1 fruit fly cellular context compared by ENCODE assay signal in the genomic region with DNA sequence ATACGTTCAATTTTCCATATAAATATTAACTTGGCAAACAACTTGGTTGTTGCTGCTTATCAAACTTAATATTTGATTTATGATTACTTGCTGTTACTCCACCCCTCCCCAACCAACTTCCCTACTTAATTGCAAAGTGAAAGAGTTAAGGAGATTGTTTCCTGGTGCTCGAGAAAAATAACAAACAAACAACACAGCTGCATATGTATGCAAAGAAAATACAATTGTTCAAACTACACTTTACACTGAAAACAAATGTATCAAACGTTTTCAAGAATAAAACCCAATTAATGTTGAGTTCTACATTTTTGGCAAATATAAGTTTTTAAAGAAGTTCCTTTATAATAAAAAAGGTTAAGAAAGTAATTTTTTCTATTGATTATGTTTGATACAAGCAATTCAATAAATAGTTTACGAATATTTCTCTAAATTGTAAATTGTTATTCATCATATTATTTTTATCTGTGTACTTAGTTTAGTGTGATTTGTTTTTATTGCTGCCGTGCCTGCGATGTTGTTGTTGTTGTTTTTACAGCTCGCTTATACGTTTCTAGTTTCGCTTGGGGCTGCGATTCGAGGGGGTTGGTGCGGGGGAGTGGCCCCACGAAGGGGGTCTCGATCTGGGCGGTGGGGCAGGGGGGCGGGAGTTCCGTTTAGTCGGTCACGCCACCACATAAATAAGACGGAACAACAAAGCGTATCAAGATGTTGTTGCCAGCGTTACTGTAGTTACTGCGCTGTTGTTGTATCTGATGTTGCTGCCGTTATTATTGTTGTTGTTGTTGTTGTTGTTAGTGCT.
TF ChIP-seq lines count a peak whose summit lies in the region.

No protein-coding gene starts in this region.

TF ChIP-seq in whole organism, embryonic, 481 proteins besides CTCF, POLR2A, EP300 and RAD21 (continued from another document):
- peak; percentile 90 for TF ChIP-seq dmrt99B (tag; optimal IDR thresholded peaks at IDR 0.05; lab: Kevin White, UChicago)
- TF ChIP-seq sens (GFP tag; lab: Kevin White, UChicago) = peak; percentile 88
- TF ChIP-seq croc (GFP tag; conservative IDR thresholded peaks at IDR 0.05; lab: Robert Waterston, UW) = no peak; the same call in 1 of the 3 replicates
- peak; percentile 48 for TF ChIP-seq CG5180 (GFP tag; optimal IDR thresholded peaks at IDR 0.05; lab: Kevin White, UChicago)
- TF ChIP-seq seq (GFP tag; IDR thresholded peaks at IDR 0.05; lab: Robert Waterston, UW) = no peak
- TF ChIP-seq Dbx (GFP tag; IDR thresholded peaks at IDR 0.05; lab: Robert Waterston, UW) = peak; percentile 67
- peak; percentile 67 for TF ChIP-seq tio (GFP tag; optimal IDR thresholded peaks at IDR 0.05; lab: Kevin White, UChicago)
- no peak for TF ChIP-seq fd102C (GFP tag; optimal IDR thresholded peaks at IDR 0.05; lab: Kevin White, UChicago)
- TF ChIP-seq gcm (GFP tag; optimal IDR thresholded peaks at IDR 0.05; lab: Kevin White, UChicago) = peak; percentile 53
- TF ChIP-seq ash1 (GFP tag; optimal IDR thresholded peaks at IDR 0.05; lab: Kevin White, UChicago) = no peak
- TF ChIP-seq CG33213 (GFP tag; optimal IDR thresholded peaks at IDR 0.05; lab: Kevin White, UChicago) = peak; percentile 41
- peak; percentile 54 for TF ChIP-seq twi (tag; optimal IDR thresholded peaks at IDR 0.05; lab: Kevin White, UChicago)
- TF ChIP-seq CG10543 (GFP tag; optimal IDR thresholded peaks at IDR 0.05; lab: Kevin White, UChicago) = peak; percentile 86
- peak; percentile 19 for TF ChIP-seq CG17186 (GFP tag; optimal IDR thresholded peaks at IDR 0.05; lab: Kevin White, UChicago)
- peak; percentile 34 for TF ChIP-seq CG34376 (GFP tag; optimal IDR thresholded peaks at IDR 0.05; lab: Kevin White, UChicago)
- peak; percentile 39 for TF ChIP-seq Chrac-16 (GFP tag; optimal IDR thresholded peaks at IDR 0.05; lab: Kevin White, UChicago)
- no peak for TF ChIP-seq CG4730 (GFP tag; IDR thresholded peaks at IDR 0.05; lab: Robert Waterston, UW)
- peak; percentile 31 for TF ChIP-seq da (GFP tag; optimal IDR thresholded peaks at IDR 0.05; lab: Kevin White, UChicago)
- peak; percentile 52 for TF ChIP-seq CG10462 (GFP tag; optimal IDR thresholded peaks at IDR 0.05; lab: Kevin White, UChicago)
- TF ChIP-seq tgo (GFP tag; IDR thresholded peaks at IDR 0.05; lab: Robert Waterston, UW) = peak; percentile 53; the same call in 2 of the 3 replicates
- TF ChIP-seq CG12155 (GFP tag; optimal IDR thresholded peaks at IDR 0.05; lab: Kevin White, UChicago) = peak; percentile 53
- TF ChIP-seq cato (GFP tag; optimal IDR thresholded peaks at IDR 0.05; lab: Kevin White, UChicago; ENCODE audit: borderline replicate concordance) = peak; percentile 33
- no peak; the same call in 1 of the 2 replicates for TF ChIP-seq amos (GFP tag; IDR thresholded peaks at IDR 0.05; lab: Robert Waterston, UW; ENCODE audit: partially characterized antibody)
- peak in 1 of 3 experiments; percentile 85 for TF ChIP-seq lola (GFP tag; optimal IDR thresholded peaks at IDR 0.05; lab: Kevin White, UChicago)
- TF ChIP-seq CG10321 (GFP tag; IDR thresholded peaks at IDR 0.05; lab: Robert Waterston, UW) = no peak
- peak; percentile 78 for TF ChIP-seq vvl (GFP tag; IDR thresholded peaks at IDR 0.05; lab: Robert Waterston, UW)
- no peak for TF ChIP-seq CG8765 (GFP tag; IDR thresholded peaks at IDR 0.05; lab: Robert Waterston, UW)
- no peak for TF ChIP-seq dati (GFP tag; IDR thresholded peaks at IDR 0.05; lab: Robert Waterston, UW)
- TF ChIP-seq wdn (GFP tag; IDR thresholded peaks at IDR 0.05; lab: Robert Waterston, UW) = peak; percentile 46; the same call in 1 of the 2 replicates
- TF ChIP-seq Antp (GFP tag; optimal IDR thresholded peaks at IDR 0.05; lab: Kevin White, UChicago) = no peak
- TF ChIP-seq Taf1 (GFP tag; IDR thresholded peaks at IDR 0.05; lab: Robert Waterston, UW) = no peak
- no peak for TF ChIP-seq CG12219 (GFP tag; optimal IDR thresholded peaks at IDR 0.05; lab: Kevin White, UChicago)
- TF ChIP-seq Pdp1 (GFP tag; optimal IDR thresholded peaks at IDR 0.05; lab: Kevin White, UChicago) = peak in 1 of 2 experiments; percentile 59
- TF ChIP-seq lov (optimal IDR thresholded peaks at IDR 0.05; lab: Kevin White, UChicago) = no peak
- TF ChIP-seq lov (GFP tag; IDR thresholded peaks at IDR 0.05; lab: Robert Waterston, UW) = peak; percentile 38; the same call in 1 of the 3 replicates
- TF ChIP-seq CG9797 (GFP tag; optimal IDR thresholded peaks at IDR 0.05; lab: Kevin White, UChicago) = no peak
- TF ChIP-seq CG17568 (GFP tag; optimal IDR thresholded peaks at IDR 0.05; lab: Kevin White, UChicago) = peak; percentile 49
- peak; percentile 78 for TF ChIP-seq D19A (tag; optimal IDR thresholded peaks at IDR 0.05; lab: Kevin White, UChicago)
- no peak for TF ChIP-seq sens-2 (GFP tag; IDR thresholded peaks at IDR 0.05; lab: Robert Waterston, UW)
- peak; percentile 50 for TF ChIP-seq Nf-YC (tag; optimal IDR thresholded peaks at IDR 0.05; lab: Kevin White, UChicago)
- 0 out of 3 replicates have a peak, but pooled peaks have one; percentile 33 for TF ChIP-seq H15 (GFP tag; IDR thresholded peaks at IDR 0.05; lab: Robert Waterston, UW)
- no peak for TF ChIP-seq CG5953 (GFP tag; IDR thresholded peaks at IDR 0.05; lab: Robert Waterston, UW)
- peak; percentile 80 for TF ChIP-seq CG11695 (GFP tag; IDR thresholded peaks at IDR 0.05; lab: Robert Waterston, UW)
- no peak for TF ChIP-seq NFAT (GFP tag; IDR thresholded peaks at IDR 0.05; lab: Robert Waterston, UW)
- TF ChIP-seq CG9932 (GFP tag; IDR thresholded peaks at IDR 0.05; lab: Robert Waterston, UW) = peak; percentile 57
- no peak for TF ChIP-seq bowl (GFP tag; IDR thresholded peaks at IDR 0.05; lab: Robert Waterston, UW)
- peak; percentile 54 for TF ChIP-seq caup (GFP tag; optimal IDR thresholded peaks at IDR 0.05; lab: Kevin White, UChicago; ENCODE audit: severe bottlenecking)
- TF ChIP-seq Doc3 (GFP tag; IDR thresholded peaks at IDR 0.05; lab: Robert Waterston, UW; ENCODE audit: partially characterized antibody) = no peak
- peak; percentile 88 for TF ChIP-seq CG7839 (tag; optimal IDR thresholded peaks at IDR 0.05; lab: Kevin White, UChicago)
- peak; percentile 32 for TF ChIP-seq Lhr (GFP tag; optimal IDR thresholded peaks at IDR 0.05; lab: Kevin White, UChicago)
- no peak for TF ChIP-seq zen2 (GFP tag; IDR thresholded peaks at IDR 0.05; lab: Robert Waterston, UW; ENCODE audit: partially characterized antibody)
- peak; percentile 43 for TF ChIP-seq psq (GFP tag; optimal IDR thresholded peaks at IDR 0.05; lab: Kevin White, UChicago)
- TF ChIP-seq schlank (tag; optimal IDR thresholded peaks at IDR 0.05; lab: Kevin White, UChicago) = no peak
- peak; percentile 62 for TF ChIP-seq ewg (GFP tag; optimal IDR thresholded peaks at IDR 0.05; lab: Kevin White, UChicago)
- TF ChIP-seq CG8290 (GFP tag; optimal IDR thresholded peaks at IDR 0.05; lab: Kevin White, UChicago) = no peak
- TF ChIP-seq CG8290 (tag; optimal IDR thresholded peaks at IDR 0.05; lab: Kevin White, UChicago) = peak in 1 of 2 experiments; percentile 66
- peak; percentile 15 for TF ChIP-seq CG1647 (GFP tag; optimal IDR thresholded peaks at IDR 0.05; lab: Kevin White, UChicago)
- TF ChIP-seq dimm (GFP tag; IDR thresholded peaks at IDR 0.05; lab: Robert Waterston, UW) = no peak
- TF ChIP-seq gem (tag; optimal IDR thresholded peaks at IDR 0.05; lab: Kevin White, UChicago) = peak; percentile 91
- peak; percentile 60 for TF ChIP-seq CG12104 (GFP tag; optimal IDR thresholded peaks at IDR 0.05; lab: Kevin White, UChicago)
- peak; percentile 85 for TF ChIP-seq nmo (GFP tag; optimal IDR thresholded peaks at IDR 0.05; lab: Kevin White, UChicago)
- peak; percentile 38; the same call in 1 of the 2 replicates for TF ChIP-seq HLH3B (GFP tag; IDR thresholded peaks at IDR 0.05; lab: Robert Waterston, UW)
- TF ChIP-seq CG6765 (GFP tag; optimal IDR thresholded peaks at IDR 0.05; lab: Kevin White, UChicago) = peak; percentile 59
- peak; percentile 35 for TF ChIP-seq CG2116 (GFP tag; optimal IDR thresholded peaks at IDR 0.05; lab: Kevin White, UChicago)
- TF ChIP-seq lbe (GFP tag; optimal IDR thresholded peaks at IDR 0.05; lab: Kevin White, UChicago) = no peak
- peak; percentile 25; the same call in 1 of the 2 replicates for TF ChIP-seq hbn (GFP tag; IDR thresholded peaks at IDR 0.05; lab: Robert Waterston, UW; ENCODE audit: partially characterized antibody)
- no peak for TF ChIP-seq CG42726 (GFP tag; IDR thresholded peaks at IDR 0.05; lab: Robert Waterston, UW; ENCODE audit: partially characterized antibody)
- TF ChIP-seq pita (GFP tag; optimal IDR thresholded peaks at IDR 0.05; lab: Kevin White, UChicago) = no peak
- TF ChIP-seq Abd-B (GFP tag; optimal IDR thresholded peaks at IDR 0.05; lab: Kevin White, UChicago) = peak; percentile 64
- peak; percentile 84 for TF ChIP-seq CG9727 (GFP tag; optimal IDR thresholded peaks at IDR 0.05; lab: Kevin White, UChicago)
- no peak for TF ChIP-seq cg (GFP tag; optimal IDR thresholded peaks at IDR 0.05; lab: Kevin White, UChicago)
- TF ChIP-seq fru (optimal IDR thresholded peaks at IDR 0.05; lab: Kevin White, UChicago) = no peak
- no peak for TF ChIP-seq Rx (GFP tag; IDR thresholded peaks at IDR 0.05; lab: Robert Waterston, UW)
- peak; percentile 28 for TF ChIP-seq Max (GFP tag; optimal IDR thresholded peaks at IDR 0.05; lab: Kevin White, UChicago)
